1 fruit fly cellular context compared by ENCODE assay signal in genomic region chrX:10899232-10899631, dm6.
TF ChIP-seq lines count a peak whose summit lies in the region.

CG1582 (minus strand) TSS chrX:10899302.

TF ChIP-seq in whole organism, embryonic, 481 proteins besides CTCF, POLR2A, EP300 and RAD21 (continued from another document):
- TF ChIP-seq rib (GFP tag; IDR thresholded peaks at IDR 0.05; lab: Robert Waterston, UW), result no peak
- no peak for TF ChIP-seq CG12769 (tag; optimal IDR thresholded peaks at IDR 0.05; lab: Kevin White, UChicago)
- peak; percentile 36 for TF ChIP-seq CG10147 (GFP tag; optimal IDR thresholded peaks at IDR 0.05; lab: Kevin White, UChicago)
- peak; percentile 6 for TF ChIP-seq CG12155 (GFP tag; optimal IDR thresholded peaks at IDR 0.05; lab: Kevin White, UChicago)
- peak; percentile 16 for TF ChIP-seq CG10979 (tag; optimal IDR thresholded peaks at IDR 0.05; lab: Kevin White, UChicago)
- no peak for TF ChIP-seq bsh (GFP tag; optimal IDR thresholded peaks at IDR 0.05; lab: Kevin White, UChicago)
- peak; percentile 13 for TF ChIP-seq Abd-B (GFP tag; optimal IDR thresholded peaks at IDR 0.05; lab: Kevin White, UChicago)
- peak in 1 of 2 experiments; percentile 23 for TF ChIP-seq dpn (GFP tag; optimal IDR thresholded peaks at IDR 0.05; lab: Kevin White, UChicago)
- TF ChIP-seq CG2678 (tag; optimal IDR thresholded peaks at IDR 0.05; lab: Kevin White, UChicago), result no peak
- no peak for TF ChIP-seq Camta (GFP tag; optimal IDR thresholded peaks at IDR 0.05; lab: Kevin White, UChicago)
- TF ChIP-seq CG13296 (GFP tag; optimal IDR thresholded peaks at IDR 0.05; lab: Kevin White, UChicago), result no peak
- TF ChIP-seq CG12236 (GFP tag; optimal IDR thresholded peaks at IDR 0.05; lab: Kevin White, UChicago), result no peak
- TF ChIP-seq dan (GFP tag; IDR thresholded peaks at IDR 0.05; lab: Robert Waterston, UW), result no peak
- no peak for TF ChIP-seq CG11093 (GFP tag; IDR thresholded peaks at IDR 0.05; lab: Robert Waterston, UW)
- no peak for TF ChIP-seq CG17912 (GFP tag; optimal IDR thresholded peaks at IDR 0.05; lab: Kevin White, UChicago)
- TF ChIP-seq Kr (GFP tag; optimal IDR thresholded peaks at IDR 0.05; lab: Kevin White, UChicago), result no peak
- no peak for TF ChIP-seq chm (GFP tag; IDR thresholded peaks at IDR 0.05; lab: Robert Waterston, UW)
- TF ChIP-seq CG17612 (GFP tag; IDR thresholded peaks at IDR 0.05; lab: Robert Waterston, UW), result no peak
- no peak for TF ChIP-seq CG9727 (GFP tag; optimal IDR thresholded peaks at IDR 0.05; lab: Kevin White, UChicago)
- peak; percentile 47 for TF ChIP-seq CG9932 (GFP tag; IDR thresholded peaks at IDR 0.05; lab: Robert Waterston, UW)
- TF ChIP-seq Trl (optimal IDR thresholded peaks at IDR 0.05; lab: Kevin White, UChicago), result no peak
- TF ChIP-seq Trl (GFP tag; optimal IDR thresholded peaks at IDR 0.05; lab: Kevin White, UChicago), result no peak
- TF ChIP-seq dati (GFP tag; IDR thresholded peaks at IDR 0.05; lab: Robert Waterston, UW), result no peak
- TF ChIP-seq Hr39 (optimal IDR thresholded peaks at IDR 0.05; lab: Kevin White, UChicago), result no peak
- TF ChIP-seq chn (GFP tag; optimal IDR thresholded peaks at IDR 0.05; lab: Kevin White, UChicago), result no peak
- TF ChIP-seq eve (GFP tag; optimal IDR thresholded peaks at IDR 0.05; lab: Kevin White, UChicago), result no peak
- TF ChIP-seq mam (GFP tag; optimal IDR thresholded peaks at IDR 0.05; lab: Kevin White, UChicago), result peak; percentile 3
- no peak for TF ChIP-seq CG15073 (GFP tag; optimal IDR thresholded peaks at IDR 0.05; lab: Kevin White, UChicago)
- no peak for TF ChIP-seq CG11696 (GFP tag; IDR thresholded peaks at IDR 0.05; lab: Robert Waterston, UW)
- TF ChIP-seq CG15696 (tag; optimal IDR thresholded peaks at IDR 0.05; lab: Kevin White, UChicago), result peak; percentile 25
- TF ChIP-seq Doc3 (GFP tag; IDR thresholded peaks at IDR 0.05; lab: Robert Waterston, UW; ENCODE audit: partially characterized antibody), result no peak
- no peak for TF ChIP-seq emc (GFP tag; optimal IDR thresholded peaks at IDR 0.05; lab: Kevin White, UChicago)
- no peak for TF ChIP-seq CG4328 (GFP tag; optimal IDR thresholded peaks at IDR 0.05; lab: Kevin White, UChicago)
- TF ChIP-seq ro (GFP tag; IDR thresholded peaks at IDR 0.05; lab: Robert Waterston, UW), result no peak
- TF ChIP-seq CG10431 (GFP tag; optimal IDR thresholded peaks at IDR 0.05; lab: Kevin White, UChicago), result no peak
- no peak for TF ChIP-seq CG4424 (GFP tag; optimal IDR thresholded peaks at IDR 0.05; lab: Kevin White, UChicago)
- peak; percentile 42; the same call in 1 of the 2 replicates for TF ChIP-seq unc-4 (GFP tag; IDR thresholded peaks at IDR 0.05; lab: Robert Waterston, UW; ENCODE audit: partially characterized antibody)
- TF ChIP-seq sc (optimal IDR thresholded peaks at IDR 0.05; lab: Kevin White, UChicago), result no peak
- TF ChIP-seq sc (GFP tag; optimal IDR thresholded peaks at IDR 0.05; lab: Kevin White, UChicago), result no peak
- TF ChIP-seq sisA (GFP tag; IDR thresholded peaks at IDR 0.05; lab: Robert Waterston, UW), result no peak
- no peak for TF ChIP-seq CG33213 (GFP tag; optimal IDR thresholded peaks at IDR 0.05; lab: Kevin White, UChicago)
- TF ChIP-seq CG11456 (GFP tag; IDR thresholded peaks at IDR 0.05; lab: Robert Waterston, UW), result no peak
- no peak for TF ChIP-seq CG7372 (GFP tag; IDR thresholded peaks at IDR 0.05; lab: Robert Waterston, UW)
- TF ChIP-seq CG11247 (GFP tag; IDR thresholded peaks at IDR 0.05; lab: Robert Waterston, UW), result no peak
- TF ChIP-seq CG1832 (GFP tag; optimal IDR thresholded peaks at IDR 0.05; lab: Kevin White, UChicago), result no peak
- no peak for TF ChIP-seq cg (GFP tag; optimal IDR thresholded peaks at IDR 0.05; lab: Kevin White, UChicago)
- no peak for TF ChIP-seq tx (GFP tag; optimal IDR thresholded peaks at IDR 0.05; lab: Kevin White, UChicago)
- no peak for TF ChIP-seq CG7963 (GFP tag; IDR thresholded peaks at IDR 0.05; lab: Robert Waterston, UW; ENCODE audit: partially characterized antibody)
- peak in 1 of 3 experiments; percentile 30 for TF ChIP-seq lola (GFP tag; optimal IDR thresholded peaks at IDR 0.05; lab: Kevin White, UChicago)
- no peak for TF ChIP-seq Poxn (GFP tag; IDR thresholded peaks at IDR 0.05; lab: Robert Waterston, UW)
- TF ChIP-seq CG5953 (GFP tag; IDR thresholded peaks at IDR 0.05; lab: Robert Waterston, UW), result no peak
- TF ChIP-seq tna (GFP tag; IDR thresholded peaks at IDR 0.05; lab: Robert Waterston, UW; ENCODE audit: partially characterized antibody), result no peak
